Worm (Caenorhabditis elegans) whole organism, young adult: Measurements from ENCODE around the gene Y39B6A.13.
"Not testable (repeated sequence)": the region's sequence is repeated elsewhere in the genome, so short reads cannot be mapped to it uniquely, and the experiment has no call there.

Experiments used
- D2030.7 ChIP-seq: fragments of 200-800 bp; sonication (Bioruptor generic); IDR thresholded peaks from 2 replicates; pipeline ENCODE4 v1.3.6; 2022; ENCODE audit warnings: missing genetic modification reagents, missing genetic modification characterization, missing compliant biosample characterization
- F49E8.2 ChIP-seq: sonication (generic microtip); optimal IDR thresholded peaks from 3 replicates; lab custom pipeline; 2017; ENCODE audit warnings: missing genetic modification characterization, mild to moderate bottlenecking, missing compliant biosample characterization, antibody characterized with exemption, moderate library complexity; ENCODE audit not compliant: insufficient read depth
- T26A5.8 ChIP-seq: sonication (generic microtip); optimal IDR thresholded peaks from 2 replicates; lab custom pipeline; 2016; ENCODE audit warnings: missing genetic modification characterization, missing compliant biosample characterization
- Y53G8AR.9 ChIP-seq: fragments of 200-800 bp; sonication (Bioruptor generic); conservative IDR thresholded peaks from 2 replicates; pipeline ENCODE4 v1.3.6; 2022; ENCODE audit warnings: missing genetic modification reagents, missing genetic modification characterization, missing compliant biosample characterization
- Y56A3A.18 ChIP-seq: fragments of 200-800 bp; sonication (Bioruptor generic); IDR thresholded peaks from 2 replicates; pipeline ENCODE4 v1.3.6; 2022; ENCODE audit warnings: missing genetic modification reagents, missing genetic modification characterization, missing compliant biosample characterization
- Y67H2A.10 ChIP-seq: fragments of 200-800 bp; sonication (Bioruptor generic); conservative IDR thresholded peaks from 2 replicates; pipeline ENCODE4 v1.3.6; 2022; ENCODE audit warnings: missing genetic modification reagents, missing genetic modification characterization, missing compliant biosample characterization
- akir-1 ChIP-seq: fragments of 200-800 bp; sonication (Bioruptor generic); optimal IDR thresholded peaks from 2 replicates; lab custom pipeline; 2018; ENCODE audit warnings: mild to moderate bottlenecking, missing genetic modification characterization, moderate library complexity, missing compliant biosample characterization
- atf-7 ChIP-seq: sonication (generic microtip); optimal IDR thresholded peaks from 2 replicates; lab custom pipeline; 2017; ENCODE audit warnings: mild to moderate bottlenecking, missing genetic modification characterization, missing compliant biosample characterization
- athp-1 ChIP-seq: sonication (generic microtip); optimal IDR thresholded peaks from 2 replicates; lab custom pipeline; 2017; ENCODE audit warnings: mild to moderate bottlenecking, missing genetic modification characterization, missing compliant biosample characterization
- attf-3 ChIP-seq: fragments of 200-800 bp; sonication (Bioruptor generic); conservative IDR thresholded peaks from 2 replicates; pipeline ENCODE4 v1.3.6; 2022; ENCODE audit warnings: missing genetic modification reagents, missing genetic modification characterization, missing compliant biosample characterization
- bed-1 ChIP-seq: fragments of 200-800 bp; sonication (Bioruptor generic); IDR thresholded peaks from 2 replicates; pipeline ENCODE4 v1.3.6; 2022; ENCODE audit warnings: missing genetic modification reagents, missing genetic modification characterization, missing compliant biosample characterization
- cebp-2 ChIP-seq: fragments of 200-800 bp; sonication (Bioruptor generic); IDR thresholded peaks from 2 replicates; pipeline ENCODE4 v1.3.6; 2022; ENCODE audit warnings: missing genetic modification characterization, missing compliant biosample characterization
- ceh-100 ChIP-seq: fragments of 200-800 bp; sonication (Bioruptor generic); IDR thresholded peaks from 2 replicates; pipeline ENCODE4 v1.3.6; 2022; ENCODE audit warnings: missing genetic modification reagents, missing genetic modification characterization, missing compliant biosample characterization
- die-1 ChIP-seq: sonication (generic microtip); optimal IDR thresholded peaks from 2 replicates; lab custom pipeline; 2016; ENCODE audit warnings: missing genotype, mild to moderate bottlenecking, missing genetic modification characterization, missing compliant biosample characterization
- dpff-1 ChIP-seq: sonication (generic microtip); optimal IDR thresholded peaks from 2 replicates; lab custom pipeline; 2017; ENCODE audit warnings: mild to moderate bottlenecking, missing genetic modification characterization, missing compliant biosample characterization
- dpl-1 ChIP-seq: fragments of 150-350 bp; optimal IDR thresholded peaks from 2 replicates; lab custom pipeline; 2014; ENCODE audit warnings: missing biosample characterization, missing genetic modification reagents, missing genetic modification characterization
- efl-1 ChIP-seq: fragments of 150-350 bp; optimal IDR thresholded peaks from 2 replicates; lab custom pipeline; 2014; ENCODE audit warnings: missing biosample characterization, missing genetic modification reagents, missing genetic modification characterization
- egrh-3 ChIP-seq: fragments of 200-800 bp; sonication (Bioruptor generic); IDR thresholded peaks from 2 replicates; pipeline ENCODE4 v1.3.6; 2022; ENCODE audit warnings: missing genetic modification reagents, missing genetic modification characterization, missing compliant biosample characterization
- ekl-4 ChIP-seq: fragments of 200-800 bp; sonication (Bioruptor generic); IDR thresholded peaks from 2 replicates; pipeline ENCODE4 v1.3.6; 2022; ENCODE audit warnings: missing genetic modification reagents, missing genetic modification characterization, missing compliant biosample characterization
- hsf-1 ChIP-seq: fragments of 200-800 bp; sonication (Bioruptor generic); IDR thresholded peaks from 2 replicates; pipeline ENCODE4 v1.3.6; 2022; ENCODE audit warnings: missing genetic modification reagents, missing genetic modification characterization, missing compliant biosample characterization
- let-607 ChIP-seq, 2 experiments: fragments of 200-800 bp in 1 of 2; sonication (Bioruptor generic) in 1 of 2; sonication (generic microtip) in 1 of 2; optimal IDR thresholded peaks; 2 replicates each; lab custom pipeline; 2016 to 2018; ENCODE audit warnings: mild to moderate bottlenecking in 2 of 2, missing compliant biosample characterization in 2 of 2, missing genetic modification characterization in 2 of 2, moderate library complexity in 2 of 2, missing genotype in 1 of 2
- lin-35 ChIP-seq, 3 experiments: fragments of 150-350 bp in 2 of 3; sonication (generic microtip) in 1 of 3; optimal IDR thresholded peaks; 2 replicates each; lab custom pipeline; 2014 to 2018; ENCODE audit warnings: missing biosample characterization in 3 of 3, missing genetic modification characterization in 3 of 3, missing genetic modification reagents in 3 of 3
- madf-6 ChIP-seq: fragments of 200-800 bp; sonication (Bioruptor generic); IDR thresholded peaks from 2 replicates; pipeline ENCODE4 v1.3.6; 2022; ENCODE audit warnings: missing genetic modification reagents, missing genetic modification characterization, missing compliant biosample characterization
- madf-8 ChIP-seq: fragments of 200-800 bp; sonication (Bioruptor generic); conservative IDR thresholded peaks from 2 replicates; pipeline ENCODE4 v1.3.6; 2022; ENCODE audit warnings: missing genetic modification reagents, missing genetic modification characterization, missing compliant biosample characterization
- nhr-179 ChIP-seq: sonication (generic microtip); optimal IDR thresholded peaks from 2 replicates; lab custom pipeline; 2016; ENCODE audit warnings: mild to moderate bottlenecking, missing genetic modification characterization, missing compliant biosample characterization
- pbrm-1 ChIP-seq: fragments of 200-800 bp; sonication (Bioruptor generic); IDR thresholded peaks from 2 replicates; pipeline ENCODE4 v1.3.6; 2022; ENCODE audit warnings: missing genetic modification reagents, missing genetic modification characterization, missing compliant biosample characterization
- rcor-1 ChIP-seq: fragments of 200-800 bp; sonication (Bioruptor generic); IDR thresholded peaks from 2 replicates; pipeline ENCODE4 v1.3.6; 2022; ENCODE audit warnings: missing genetic modification reagents, missing genetic modification characterization, missing compliant biosample characterization
- rpc-1 ChIP-seq, 2 experiments: fragments of 150-350 bp in 1 of 2; sonication (generic microtip) in 1 of 2; optimal IDR thresholded peaks; 2 replicates each; lab custom pipeline; 2014 to 2018; ENCODE audit warnings: missing biosample characterization in 1 of 2, missing genetic modification characterization in 1 of 2, missing genetic modification reagents in 1 of 2, missing genotype in 1 of 2
- snpc-3.4 ChIP-seq: sonication (generic microtip); optimal IDR thresholded peaks from 2 replicates; lab custom pipeline; 2017; ENCODE audit warnings: missing genetic modification characterization, mild to moderate bottlenecking, missing compliant biosample characterization, antibody characterized with exemption, moderate library complexity, missing genotype, missing genetic modification reagents
- tbp1 ChIP-seq: fragments of 200-800 bp; sonication (Bioruptor generic); optimal IDR thresholded peaks from 2 replicates; lab custom pipeline; 2018; ENCODE audit warnings: mild to moderate bottlenecking, missing genetic modification characterization, missing compliant biosample characterization
- xnd-1 ChIP-seq: sonication (generic microtip); optimal IDR thresholded peaks from 2 replicates; lab custom pipeline; 2016; ENCODE audit warnings: missing genotype, missing genetic modification reagents, missing genetic modification characterization, missing compliant biosample characterization

Y39B6A.13 gene

DNA sequence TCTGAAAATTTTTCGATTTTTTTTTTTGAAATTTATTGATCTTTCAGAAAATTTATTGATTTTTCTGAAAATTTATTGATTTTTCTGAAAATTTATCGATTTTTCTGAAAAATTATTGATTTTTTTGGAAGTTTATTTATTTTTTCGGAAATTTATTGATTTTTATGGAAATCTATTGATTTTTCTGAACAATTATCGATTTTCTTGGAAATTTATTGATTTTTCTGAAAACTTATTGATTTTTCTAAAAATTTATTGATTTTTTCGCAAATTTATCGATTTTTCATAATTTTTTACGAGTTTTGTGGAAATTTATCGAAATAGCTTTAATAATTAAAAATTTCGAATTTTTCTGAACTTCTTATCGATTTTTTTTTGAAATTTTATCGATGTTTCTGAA, 12.2 kb downstream of the Y39B6A.13 start:
- TF ChIP-seq nhr-179 (tag; lab: Kevin White, UChicago) (no peak), lin-35 (GFP tag; optimal IDR thresholded peaks at IDR 0.05; lab: Kevin White, UChicago) (no peak), F49E8.2 (tag; lab: Kevin White, UChicago) (no peak), T26A5.8 (tag; lab: Kevin White, UChicago) (no peak), ekl-4 (GFP tag; lab: Robert Waterston, UW) (no peak), Y56A3A.18 (no peak), Y67H2A.10 (no peak), akir-1 (no peak), rcor-1 (no peak), xnd-1 (no peak), dpl-1 (GFP tag; lab: Kevin White, UChicago) (no peak), cebp-2 (GFP tag; lab: Robert Waterston, UW) (no peak), die-1 (tag; lab: Kevin White, UChicago) (no peak), madf-8 (GFP tag; lab: Robert Waterston, UW) (no peak), bed-1 (GFP tag; lab: Robert Waterston, UW) (no peak), snpc-3.4 (no peak), madf-6 (no peak)

DNA sequence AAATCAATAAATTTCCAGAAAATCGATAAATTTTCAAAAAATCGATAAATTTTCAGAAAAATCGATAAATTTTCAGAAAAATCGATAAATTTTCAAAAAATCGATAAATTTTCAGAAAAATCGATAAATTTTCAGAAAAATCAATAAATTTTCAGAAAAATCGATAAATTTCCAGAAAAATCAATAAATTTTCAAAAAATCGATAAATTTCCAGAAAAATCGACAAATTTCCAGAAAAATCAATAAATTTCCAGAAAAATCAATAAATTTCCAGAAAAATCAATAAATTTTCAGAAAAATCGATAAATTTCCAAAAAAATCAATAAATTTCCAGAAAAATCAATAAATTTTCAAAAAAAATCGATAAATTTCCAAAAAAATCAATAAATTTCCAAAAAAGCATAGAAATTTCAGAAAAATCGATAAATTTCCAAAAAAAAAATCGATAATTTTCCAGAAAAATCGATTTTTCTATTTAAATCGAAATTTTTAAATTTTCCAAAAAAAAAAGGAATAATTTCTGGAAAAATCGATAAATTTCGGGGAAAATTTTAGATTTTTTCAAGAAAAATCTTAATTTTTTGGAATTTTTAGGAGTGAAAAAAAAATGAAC, 17.5 kb downstream of the Y39B6A.13 start, which contains the start of gene zhp-4:
Gene zhp-4, minus strand, starts transcription at position 198 of the 613 bp plus-strand sequence.
- not testable (repeated sequence) for TF ChIP-seq cebp-2 (GFP tag; lab: Robert Waterston, UW); Y53G8AR.9 (GFP tag; lab: Robert Waterston, UW); atf-7
- TF ChIP-seq, all 124 proteins: peak for 0; not testable (repeated sequence) for 124

DNA sequence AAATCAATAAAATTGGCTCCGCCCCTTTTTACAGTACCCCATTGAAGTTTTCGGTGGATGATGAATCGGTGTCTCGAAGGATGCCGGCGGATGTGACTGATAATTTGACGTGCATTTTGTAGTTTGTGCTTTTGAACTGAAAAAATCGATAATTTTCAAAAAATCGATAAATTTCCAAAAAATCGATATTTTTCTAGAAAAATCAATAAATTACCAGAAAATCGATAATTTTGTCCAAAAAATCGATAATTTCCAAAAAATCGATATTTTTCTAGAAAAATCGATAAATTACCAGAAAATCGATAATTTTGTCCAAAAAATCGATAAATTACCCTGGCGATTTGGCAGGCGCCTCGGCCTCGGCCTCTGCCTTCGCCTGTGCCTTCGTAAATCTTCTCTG, 19.7 kb downstream of the Y39B6A.13 start:
- TF ChIP-seq ceh-100 (GFP tag; lab: Robert Waterston, UW) (no peak), let-607 (tag; optimal IDR thresholded peaks at IDR 0.05; lab: Kevin White, UChicago) (no peak)

DNA sequence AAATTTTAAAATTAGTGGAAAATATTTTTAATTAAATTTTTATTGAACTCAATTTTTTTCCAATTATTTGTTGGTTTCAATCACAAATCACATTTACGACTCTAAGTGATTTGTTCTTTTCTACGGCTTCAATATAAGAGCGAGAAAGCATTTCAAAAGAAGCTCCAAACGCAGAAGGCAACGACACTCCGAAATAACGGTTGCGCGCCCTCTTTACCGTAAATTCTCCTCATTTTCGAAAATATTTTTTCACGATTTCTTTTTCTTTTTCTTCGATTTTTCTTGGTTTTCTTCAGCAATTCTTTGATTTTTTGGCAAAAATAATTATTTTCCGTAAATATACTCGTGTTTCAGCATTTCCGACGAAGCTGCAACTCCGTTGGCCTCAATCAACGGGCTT, 24.7 kb downstream of the Y39B6A.13 start:
- peak; percentile 69 for TF ChIP-seq attf-3
- TF ChIP-seq, all 124 proteins: peak for 1; not testable (repeated sequence) for 123

DNA sequence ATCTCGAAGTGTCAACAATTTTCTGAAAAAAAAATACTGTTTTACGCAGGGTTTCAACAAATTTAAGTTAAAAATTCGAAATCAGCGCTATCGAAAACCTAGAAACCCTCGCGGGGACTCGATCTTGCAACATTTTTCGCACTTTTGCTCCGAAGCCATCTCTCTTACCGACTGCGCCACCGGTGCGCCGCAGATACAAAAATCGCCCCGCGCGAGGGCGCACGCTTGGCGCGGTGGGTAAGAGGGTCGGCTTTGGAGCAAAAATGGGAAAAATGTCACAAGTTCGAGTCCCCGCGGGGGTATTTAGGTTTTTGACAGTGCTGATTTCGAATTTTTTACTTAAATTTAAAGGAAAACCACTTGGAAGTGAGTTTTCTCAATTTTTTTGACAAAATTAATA, 28.3 kb downstream of the Y39B6A.13 start:
- no peak for TF ChIP-seq dpff-1 (tag; lab: Kevin White, UChicago)
- no peak for TF ChIP-seq D2030.7 (GFP tag; lab: Robert Waterston, UW)
- TF ChIP-seq efl-1: no peak
- no peak for TF ChIP-seq pbrm-1 (GFP tag; lab: Robert Waterston, UW)
- TF ChIP-seq rpc-1 (optimal IDR thresholded peaks at IDR 0.05; lab: Kevin White, UChicago): no peak
- peak; percentile 41 for TF ChIP-seq rpc-1 (tag; optimal IDR thresholded peaks at IDR 0.05; lab: Kevin White, UChicago)
- no peak for TF ChIP-seq athp-1
- TF ChIP-seq hsf-1: no peak
- peak; percentile 33; the same call in 1 of the 2 replicates for TF ChIP-seq egrh-3 (GFP tag; lab: Robert Waterston, UW)
- peak; percentile 21 for TF ChIP-seq tbp1 (GFP tag; lab: Kevin White, UChicago)
- no peak for TF ChIP-seq atf-7
